Fruit fly (Drosophila melanogaster) whole organism, adult: ENCODE results near the gene CG13722.

Experiments
- CG14711 ChIP-seq: fragments of 200-800 bp; sonication (Bioruptor generic); optimal IDR thresholded peaks from 2 replicates; lab custom pipeline; 2018; ENCODE audit warnings: missing biosample characterization, mild to moderate bottlenecking, missing genetic modification characterization, moderate library complexity
- Crg-1 ChIP-seq: fragments of 200-800 bp; sonication (Bioruptor generic); optimal IDR thresholded peaks from 2 replicates; lab custom pipeline; 2016; ENCODE audit warnings: missing biosample characterization, missing genetic modification characterization
- Mnt ChIP-seq: fragments of 200-800 bp; sonication (Bioruptor generic); optimal IDR thresholded peaks from 2 replicates; lab custom pipeline; 2016; ENCODE audit warnings: missing biosample characterization, mild to moderate bottlenecking, missing genetic modification characterization
- kay ChIP-seq: fragments of 200-800 bp; sonication (Bioruptor generic); peaks from one replicate; lab custom pipeline; 2016; ENCODE audit warnings: missing biosample characterization, missing genetic modification characterization, borderline replicate concordance

dm6 chr3L:4507846-4508245 is 17.1 kb upstream of the CG13722 start:
- TF ChIP-seq Crg-1 (GFP tag; lab: Kevin White, UChicago) (no peak), kay (GFP tag; lab: Kevin White, UChicago) (no peak), Mnt (GFP tag; lab: Kevin White, UChicago) (no peak), CG14711 (no peak)
